Fruit fly (Drosophila melanogaster): ENCODE data around the gene CG13887.

Gene CG13887

DNA sequence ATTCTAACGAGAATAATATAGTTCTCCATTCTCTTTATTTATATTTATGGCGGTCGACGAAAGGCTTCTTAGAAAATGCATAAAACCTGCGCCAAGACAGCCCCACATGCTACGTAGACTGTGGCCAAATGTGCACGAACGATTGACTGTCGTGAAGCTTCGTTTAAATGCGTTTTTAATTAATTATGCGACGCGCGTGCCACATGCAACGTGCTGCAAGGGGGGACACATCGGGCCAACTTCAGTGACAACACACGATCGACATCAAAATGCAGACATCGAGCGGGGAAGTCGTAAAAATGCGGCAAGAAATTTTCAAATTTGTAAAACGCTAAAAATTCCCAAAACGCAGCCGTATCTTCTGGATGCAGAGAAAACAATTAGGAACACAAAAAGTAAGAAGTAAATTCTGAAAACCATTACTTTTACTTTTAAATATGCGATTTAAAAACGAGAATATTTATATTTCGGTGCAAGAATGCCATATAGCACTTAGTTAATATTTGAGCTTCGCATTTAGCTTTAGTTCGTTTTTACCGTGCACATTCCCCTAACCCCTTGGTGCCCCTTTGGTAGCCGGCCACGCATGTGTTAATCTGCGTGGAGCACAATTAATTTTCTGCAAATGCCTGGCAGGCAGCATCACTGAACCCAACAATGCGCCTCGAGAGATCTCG is 37.7 kb upstream of the CG13887 start (continued):
- TF ChIP-seq Lpt (GFP tag; optimal IDR thresholded peaks at IDR 0.05) (peak; percentile 28), CG6854 (GFP tag; optimal IDR thresholded peaks at IDR 0.05) (no peak), Blimp-1 (GFP tag; optimal IDR thresholded peaks at IDR 0.05) (peak; percentile 62), Eip93F (GFP tag; optimal IDR thresholded peaks at IDR 0.05) (peak; percentile 6), CG31627 (GFP tag; optimal IDR thresholded peaks at IDR 0.05) (peak; percentile 70), CG11294 (GFP tag; IDR thresholded peaks at IDR 0.05) (peak; percentile 42; the same call in 1 of the 2 replicates), OdsH (GFP tag; optimal IDR thresholded peaks at IDR 0.05) (peak; percentile 58), Hr4 (GFP tag; optimal IDR thresholded peaks at IDR 0.05) (peak; percentile 32), Eip78C (GFP tag) (peak; percentile 86), Ets21C (GFP tag; optimal IDR thresholded peaks at IDR 0.05) (peak; percentile 57), CG15336 (GFP tag; IDR thresholded peaks at IDR 0.05) (peak; percentile 56; the same call in 1 of the 2 replicates), CG6163 (GFP tag; IDR thresholded peaks at IDR 0.05) (peak; percentile 74; the same call in 2 of the 3 replicates), topi (GFP tag; optimal IDR thresholded peaks at IDR 0.05) (peak; percentile 77), lz (GFP tag; optimal IDR thresholded peaks at IDR 0.05) (peak; percentile 70), acj6 (GFP tag; optimal IDR thresholded peaks at IDR 0.05) (peak; percentile 47), Sox14 (GFP tag; optimal IDR thresholded peaks at IDR 0.05) (peak; percentile 64), eg (GFP tag; IDR thresholded peaks at IDR 0.05) (peak; percentile 56; the same call in 1 of the 3 replicates), fd59A (GFP tag; optimal IDR thresholded peaks at IDR 0.05) (peak; percentile 32), fd85E (GFP tag; optimal IDR thresholded peaks at IDR 0.05) (no peak), salr (GFP tag; optimal IDR thresholded peaks at IDR 0.05) (peak in 1 of 2 experiments; percentile 57), fkh (GFP tag; optimal IDR thresholded peaks at IDR 0.05) (no peak), dsx (GFP tag; optimal IDR thresholded peaks at IDR 0.05; ENCODE audit: poor library complexity, severe bottlenecking) (peak; percentile 40)

DNA sequence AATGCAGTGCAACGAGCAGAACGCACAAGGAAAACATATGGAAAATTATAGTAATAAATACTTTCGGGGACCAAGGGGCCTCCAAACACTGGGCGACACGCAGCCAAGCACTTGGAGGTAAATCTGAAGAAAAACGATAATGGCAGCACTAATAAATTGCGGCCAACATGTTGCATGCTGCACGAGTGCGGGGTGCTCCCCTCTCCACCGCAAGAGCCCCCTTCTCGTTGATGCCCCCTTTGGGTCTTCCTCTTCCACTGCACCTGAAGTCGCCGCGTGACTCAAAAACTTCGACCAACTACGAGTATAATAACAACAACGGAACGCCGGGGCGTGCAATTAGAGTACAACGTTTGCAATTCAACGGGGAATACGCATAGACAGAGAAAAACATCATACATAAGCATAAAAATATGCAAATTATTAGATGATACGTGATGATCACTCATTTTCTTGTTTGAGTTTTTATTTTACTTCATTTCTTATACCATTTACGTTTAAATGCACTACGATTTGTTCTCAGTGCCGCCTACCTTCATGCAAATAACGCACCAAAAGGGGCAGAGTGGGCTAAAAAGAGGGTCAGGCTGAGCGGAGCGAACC is 35.7 kb upstream of the CG13887 start:
- peak; percentile 83 for TF ChIP-seq eg (GFP tag; IDR thresholded peaks at IDR 0.05)
- peak; percentile 84 for TF ChIP-seq Smox (GFP tag; optimal IDR thresholded peaks at IDR 0.05)
- peak; percentile 54 for TF ChIP-seq CG11294 (GFP tag; IDR thresholded peaks at IDR 0.05)
- TF ChIP-seq CG6792 (GFP tag; optimal IDR thresholded peaks at IDR 0.05), result peak; percentile 67
- TF ChIP-seq CG3032 (tag; optimal IDR thresholded peaks at IDR 0.05), result peak; percentile 67
- TF ChIP-seq fkh (GFP tag; optimal IDR thresholded peaks at IDR 0.05), result no peak
- peak; percentile 63 for TF ChIP-seq svp (GFP tag)
- peak; percentile 13 for TF ChIP-seq CG16779 (tag; optimal IDR thresholded peaks at IDR 0.05)
- TF ChIP-seq topi (GFP tag; optimal IDR thresholded peaks at IDR 0.05), result peak; percentile 83
- TF ChIP-seq CG11902 (GFP tag; optimal IDR thresholded peaks at IDR 0.05), result peak; percentile 71
- TF ChIP-seq CG9139 (GFP tag; optimal IDR thresholded peaks at IDR 0.05), result no peak
- TF ChIP-seq Hr38 (GFP tag; optimal IDR thresholded peaks at IDR 0.05), result no peak
- TF ChIP-seq CG34406 (GFP tag; optimal IDR thresholded peaks at IDR 0.05), result peak; percentile 75
- TF ChIP-seq pdm3 (GFP tag; optimal IDR thresholded peaks at IDR 0.05), result peak; percentile 70
- TF ChIP-seq Lpt (GFP tag; optimal IDR thresholded peaks at IDR 0.05), result peak; percentile 24
- TF ChIP-seq CG8119 (GFP tag; IDR thresholded peaks at IDR 0.05), result peak; percentile 72
- TF ChIP-seq Eip75B (GFP tag; optimal IDR thresholded peaks at IDR 0.05), result peak; percentile 65
- TF ChIP-seq CG6163 (GFP tag; IDR thresholded peaks at IDR 0.05), result peak; percentile 56; the same call in 2 of the 3 replicates
- TF ChIP-seq CG6808 (GFP tag; optimal IDR thresholded peaks at IDR 0.05), result peak; percentile 60
- TF ChIP-seq Eip93F (GFP tag; optimal IDR thresholded peaks at IDR 0.05), result peak; percentile 35
- peak; percentile 57 for TF ChIP-seq spab (GFP tag; optimal IDR thresholded peaks at IDR 0.05)
- TF ChIP-seq net (GFP tag; optimal IDR thresholded peaks at IDR 0.05), result peak; percentile 59
- TF ChIP-seq CG10631 (GFP tag; optimal IDR thresholded peaks at IDR 0.05), result peak; percentile 62
- TF ChIP-seq acj6 (GFP tag; optimal IDR thresholded peaks at IDR 0.05), result peak; percentile 81
- peak; percentile 61 for TF ChIP-seq Sox15 (GFP tag; optimal IDR thresholded peaks at IDR 0.05)
- peak; percentile 69 for TF ChIP-seq OdsH (GFP tag; optimal IDR thresholded peaks at IDR 0.05)
- peak; percentile 64 for TF ChIP-seq CG6854 (GFP tag; optimal IDR thresholded peaks at IDR 0.05)
- TF ChIP-seq dac (GFP tag; optimal IDR thresholded peaks at IDR 0.05), result peak; percentile 10
- TF ChIP-seq fd59A (GFP tag; optimal IDR thresholded peaks at IDR 0.05), result peak; percentile 54
- TF ChIP-seq achi (GFP tag; optimal IDR thresholded peaks at IDR 0.05), result peak; percentile 74
- TF ChIP-seq Hr39 (GFP tag; optimal IDR thresholded peaks at IDR 0.05), result peak; percentile 83
- TF ChIP-seq CG8632 (GFP tag; optimal IDR thresholded peaks at IDR 0.05), result peak; percentile 64
- TF ChIP-seq CG3919 (GFP tag; optimal IDR thresholded peaks at IDR 0.05), result peak; percentile 81
- peak; percentile 71 for TF ChIP-seq Ets21C (GFP tag; optimal IDR thresholded peaks at IDR 0.05)
- TF ChIP-seq CG15336 (GFP tag; IDR thresholded peaks at IDR 0.05), result peak; percentile 78
- peak; percentile 77 for TF ChIP-seq CG10669 (GFP tag; optimal IDR thresholded peaks at IDR 0.05)
- TF ChIP-seq CG4318 (GFP tag; optimal IDR thresholded peaks at IDR 0.05), result peak; percentile 69
